Worm (Caenorhabditis elegans): ENCODE data around the gene frpr-6.

frpr-6 gene

ce11 chrV:9055644-9056043 is 45.3 kb downstream of the frpr-6 start:
- TF ChIP-seq unc-62 (GFP tag; optimal IDR thresholded peaks at IDR 0.05) (no peak), nhr-2 (tag; optimal IDR thresholded peaks at IDR 0.05) (no peak), zip-8 (tag; optimal IDR thresholded peaks at IDR 0.05) (no peak), nhr-237 (tag; optimal IDR thresholded peaks at IDR 0.05) (no peak), mab-5 (tag; optimal IDR thresholded peaks at IDR 0.05) (no peak), unc-39 (tag; optimal IDR thresholded peaks at IDR 0.05) (no peak)

ce11 chrV:9054771-9055170 is 46.2 kb downstream of the frpr-6 start, which contains the start of gene swm-1:
Gene swm-1 (minus strand): TSS chrV:9054871.
- TF ChIP-seq ham-2 (GFP tag; optimal IDR thresholded peaks at IDR 0.05) (no peak), nhr-237 (tag; optimal IDR thresholded peaks at IDR 0.05) (no peak), zip-8 (tag; optimal IDR thresholded peaks at IDR 0.05) (no peak), flh-1 (GFP tag; optimal IDR thresholded peaks at IDR 0.05) (no peak), ceh-83 (GFP tag; optimal IDR thresholded peaks at IDR 0.05) (no peak), nhr-76 (tag; optimal IDR thresholded peaks at IDR 0.05) (no peak), nhr-2 (tag; optimal IDR thresholded peaks at IDR 0.05) (no peak), nhr-28 (tag; optimal IDR thresholded peaks at IDR 0.05) (no peak), elt-3 (tag; optimal IDR thresholded peaks at IDR 0.05) (no peak), ztf-11 (tag; optimal IDR thresholded peaks at IDR 0.05) (no peak), tbx-8 (GFP tag; optimal IDR thresholded peaks at IDR 0.05) (no peak), unc-62 (GFP tag; optimal IDR thresholded peaks at IDR 0.05) (no peak), pha-4 (tag; optimal IDR thresholded peaks at IDR 0.05) (no peak), lsy-2 (tag; optimal IDR thresholded peaks at IDR 0.05) (no peak), sem-2 (GFP tag; optimal IDR thresholded peaks at IDR 0.05) (no peak), snpc-4 (tag; optimal IDR thresholded peaks at IDR 0.05) (no peak)

ce11 chrV:9053969-9054368 is 47.0 kb downstream of the frpr-6 start, which contains the start of gene C25E10.8:
Gene C25E10.8 (minus strand): TSS chrV:9054069.
- TF ChIP-seq cnd-1 (tag; optimal IDR thresholded peaks at IDR 0.05) = no peak
- TF ChIP-seq unc-62 (GFP tag; optimal IDR thresholded peaks at IDR 0.05) = no peak
- TF ChIP-seq nhr-76 (tag; optimal IDR thresholded peaks at IDR 0.05) = no peak
- no peak for TF ChIP-seq sem-2 (GFP tag; optimal IDR thresholded peaks at IDR 0.05)
- no peak for TF ChIP-seq unc-39 (tag; optimal IDR thresholded peaks at IDR 0.05)
- TF ChIP-seq unc-120 (tag; optimal IDR thresholded peaks at IDR 0.05; ENCODE audit: poor library complexity, severe bottlenecking) = no peak
- no peak for TF ChIP-seq drap-1 (GFP tag; optimal IDR thresholded peaks at IDR 0.05)
- no peak for TF ChIP-seq nhr-28 (tag; optimal IDR thresholded peaks at IDR 0.05)
- TF ChIP-seq lin-13 (tag; optimal IDR thresholded peaks at IDR 0.05) = no peak
- TF ChIP-seq ceh-43 (GFP tag; optimal IDR thresholded peaks at IDR 0.05) = no peak
- TF ChIP-seq sptf-1 (tag; optimal IDR thresholded peaks at IDR 0.05) = no peak
- TF ChIP-seq ceh-39 (tag; optimal IDR thresholded peaks at IDR 0.05) = no peak
- no peak for TF ChIP-seq lsy-2 (tag; optimal IDR thresholded peaks at IDR 0.05)
- no peak for TF ChIP-seq mab-5 (tag; optimal IDR thresholded peaks at IDR 0.05)
- TF ChIP-seq bed-3 (GFP tag; optimal IDR thresholded peaks at IDR 0.05) = no peak
- no peak for TF ChIP-seq ces-1 (GFP tag; optimal IDR thresholded peaks at IDR 0.05)
- no peak for TF ChIP-seq pha-4 (tag; optimal IDR thresholded peaks at IDR 0.05)
- TF ChIP-seq ztf-11 (tag; optimal IDR thresholded peaks at IDR 0.05) = no peak
- no peak for TF ChIP-seq nhr-237 (tag; optimal IDR thresholded peaks at IDR 0.05)

- TF ChIP-seq bed-3 (GFP tag; optimal IDR thresholded peaks at IDR 0.05) = no peak
- TF ChIP-seq nhr-28 (tag; optimal IDR thresholded peaks at IDR 0.05) = no peak
- TF ChIP-seq ces-1 (GFP tag; optimal IDR thresholded peaks at IDR 0.05) = no peak
- TF ChIP-seq ztf-11 (tag; optimal IDR thresholded peaks at IDR 0.05) = no peak
Observed at ce11 chrV:9053235-9053634, 47.7 kb downstream of the frpr-6 start.

ce11 chrV:9051100-9051499 is 49.9 kb downstream of the frpr-6 start, which contains the start of gene C25E10.7:
Gene C25E10.7 (minus strand): TSS chrV:9051200.
- no peak for TF ChIP-seq zip-8 (tag; optimal IDR thresholded peaks at IDR 0.05)
- no peak for TF ChIP-seq drap-1 (GFP tag; optimal IDR thresholded peaks at IDR 0.05)
- no peak for TF ChIP-seq elt-3 (tag; optimal IDR thresholded peaks at IDR 0.05)
- no peak for TF ChIP-seq mab-5 (tag; optimal IDR thresholded peaks at IDR 0.05)
- TF ChIP-seq unc-62 (GFP tag; optimal IDR thresholded peaks at IDR 0.05) = no peak
- TF ChIP-seq unc-120 (tag; optimal IDR thresholded peaks at IDR 0.05; ENCODE audit: poor library complexity, severe bottlenecking) = no peak
- TF ChIP-seq ceh-83 (GFP tag; optimal IDR thresholded peaks at IDR 0.05) = no peak
- TF ChIP-seq hlh-1 (tag; optimal IDR thresholded peaks at IDR 0.05) = no peak
- no peak for TF ChIP-seq ceh-39 (tag; optimal IDR thresholded peaks at IDR 0.05)
- TF ChIP-seq mls-2 (tag; optimal IDR thresholded peaks at IDR 0.05) = no peak
- no peak for TF ChIP-seq nhr-76 (tag; optimal IDR thresholded peaks at IDR 0.05)
- no peak for TF ChIP-seq flh-1 (GFP tag; optimal IDR thresholded peaks at IDR 0.05)
- TF ChIP-seq sem-2 (GFP tag; optimal IDR thresholded peaks at IDR 0.05) = no peak
- TF ChIP-seq nhr-12 (tag; optimal IDR thresholded peaks at IDR 0.05) = no peak
- no peak for TF ChIP-seq lin-32 (GFP tag; optimal IDR thresholded peaks at IDR 0.05)
- no peak for TF ChIP-seq lin-13 (tag; optimal IDR thresholded peaks at IDR 0.05)
- TF ChIP-seq cnd-1 (tag; optimal IDR thresholded peaks at IDR 0.05) = no peak
- TF ChIP-seq nhr-28 (tag; optimal IDR thresholded peaks at IDR 0.05) = no peak
- no peak for TF ChIP-seq nhr-237 (tag; optimal IDR thresholded peaks at IDR 0.05)
- no peak for TF ChIP-seq ces-1 (GFP tag; optimal IDR thresholded peaks at IDR 0.05)
